Fruit fly (Drosophila melanogaster): ENCODE measurements around the gene CG42304.
A peak's percentile ranks its signal among the peaks of the same experiment; 100 is the strongest.

Gene CG42304

dm6 chr3L:2634929-2635799 is 16.7 kb upstream of the CG42304 start (continued):
- TF ChIP-seq CG31441 (GFP tag; IDR thresholded peaks at IDR 0.05) (peak; percentile 72), CG6254 (GFP tag; optimal IDR thresholded peaks at IDR 0.05) (peak; percentile 69), CG4282 (GFP tag; optimal IDR thresholded peaks at IDR 0.05) (no peak), CG17912 (GFP tag; optimal IDR thresholded peaks at IDR 0.05) (peak; percentile 91), CG3407 (GFP tag; optimal IDR thresholded peaks at IDR 0.05) (peak; percentile 82), Hmx (GFP tag; optimal IDR thresholded peaks at IDR 0.05) (no peak), CG32767 (GFP tag; IDR thresholded peaks at IDR 0.05) (peak; percentile 85), CG8290 (GFP tag; optimal IDR thresholded peaks at IDR 0.05) (peak; percentile 65), CG8290 (tag; optimal IDR thresholded peaks at IDR 0.05) (peak; percentile 89 to 92), ind (GFP tag; optimal IDR thresholded peaks at IDR 0.05) (peak; percentile 51), ranshi (GFP tag; IDR thresholded peaks at IDR 0.05) (peak; percentile 76), CG32532 (GFP tag; IDR thresholded peaks at IDR 0.05) (peak; percentile 85), CG15011 (GFP tag; optimal IDR thresholded peaks at IDR 0.05) (peak; percentile 85), phol (tag; optimal IDR thresholded peaks at IDR 0.05) (peak; percentile 74), CG15269 (tag; optimal IDR thresholded peaks at IDR 0.05) (peak; percentile 74), Lhr (GFP tag; optimal IDR thresholded peaks at IDR 0.05) (no peak), CG14965 (GFP tag; optimal IDR thresholded peaks at IDR 0.05; ENCODE audit: borderline replicate concordance) (peak; percentile 22), B-H1 (GFP tag; IDR thresholded peaks at IDR 0.05) (peak; percentile 58; the same call in 2 of the 3 replicates), CG13287 (GFP tag; IDR thresholded peaks at IDR 0.05; ENCODE audit: partially characterized antibody) (peak; percentile 81), CG2712 (tag; optimal IDR thresholded peaks at IDR 0.05) (peak; percentile 64), Poxn (GFP tag; IDR thresholded peaks at IDR 0.05) (0 out of 2 replicates have a peak, but pooled peaks have one; percentile 31), CG16779 (GFP tag; IDR thresholded peaks at IDR 0.05) (peak; percentile 74), btn (GFP tag; optimal IDR thresholded peaks at IDR 0.05) (peak; percentile 71), Camta (GFP tag; optimal IDR thresholded peaks at IDR 0.05) (peak; percentile 78), CG9876 (GFP tag; optimal IDR thresholded peaks at IDR 0.05) (peak; percentile 41), Bdp1 (GFP tag; optimal IDR thresholded peaks at IDR 0.05) (peak; percentile 61), Awh (GFP tag; IDR thresholded peaks at IDR 0.05) (peak; percentile 78), caup (GFP tag; optimal IDR thresholded peaks at IDR 0.05; ENCODE audit: severe bottlenecking) (peak; percentile 95), Dad (GFP tag; optimal IDR thresholded peaks at IDR 0.05) (peak; percentile 92), CG9215 (GFP tag; IDR thresholded peaks at IDR 0.05) (peak; percentile 39), Myb (GFP tag; optimal IDR thresholded peaks at IDR 0.05) (peak; percentile 83), NFAT (GFP tag; IDR thresholded peaks at IDR 0.05) (peak; percentile 85), CG6654 (GFP tag; optimal IDR thresholded peaks at IDR 0.05) (peak; percentile 44), CG13424 (tag; optimal IDR thresholded peaks at IDR 0.05) (peak; percentile 59), BEAF-32 (GFP tag; optimal IDR thresholded peaks at IDR 0.05) (peak; percentile 78), CG34224 (GFP tag; IDR thresholded peaks at IDR 0.05; ENCODE audit: partially characterized antibody) (peak; percentile 69), CG18764 (GFP tag; optimal IDR thresholded peaks at IDR 0.05) (peak; percentile 61), zfh1 (GFP tag; IDR thresholded peaks at IDR 0.05) (peak; percentile 86), Ptx1 (GFP tag; IDR thresholded peaks at IDR 0.05) (peak; percentile 64), Hsf (GFP tag; optimal IDR thresholded peaks at IDR 0.05) (peak; percentile 83), CG11560 (tag; IDR thresholded peaks at IDR 0.05) (0 out of 3 replicates have a peak, but pooled peaks have one; percentile 42), CG4730 (GFP tag; IDR thresholded peaks at IDR 0.05) (peak; percentile 38; the same call in 1 of the 2 replicates), Bgb (GFP tag; IDR thresholded peaks at IDR 0.05; ENCODE audit: partially characterized antibody) (peak; percentile 86), Fer3 (tag; optimal IDR thresholded peaks at IDR 0.05) (peak; percentile 81), CG1233 (GFP tag; optimal IDR thresholded peaks at IDR 0.05) (peak; percentile 85), CG12659 (GFP tag; optimal IDR thresholded peaks at IDR 0.05) (peak; percentile 95), Ssrp (tag; optimal IDR thresholded peaks at IDR 0.05) (peak; percentile 15), ATbp (GFP tag; optimal IDR thresholded peaks at IDR 0.05) (peak; percentile 76)

All from whole organism, embryonic.